Worm (Caenorhabditis elegans): ENCODE results near the gene F22B8.3.
A peak's percentile ranks its signal among the peaks of the same experiment; 100 is the strongest.

F22B8.3 gene

ce11 chrV:16041412-16041811 lies 49.4 kb upstream of the F22B8.3 start (continued):
- TF ChIP-seq nhr-47 (tag; optimal IDR thresholded peaks at IDR 0.05) (no peak), F16B12.6 (tag; optimal IDR thresholded peaks at IDR 0.05) (no peak), efl-1 (optimal IDR thresholded peaks at IDR 0.05) (peak in 1 of 2 experiments; percentile 10), efl-1 (GFP tag; optimal IDR thresholded peaks at IDR 0.05 in 1 of 2) (no peak), C04F5.9 (tag; optimal IDR thresholded peaks at IDR 0.05) (no peak), aha-1 (tag; optimal IDR thresholded peaks at IDR 0.05) (no peak), C34B4.2 (tag; optimal IDR thresholded peaks at IDR 0.05) (no peak), lin-35 (GFP tag; optimal IDR thresholded peaks at IDR 0.05) (no peak), lsy-2 (tag; optimal IDR thresholded peaks at IDR 0.05) (peak in 1 of 2 experiments; percentile 19), sptf-1 (tag; optimal IDR thresholded peaks at IDR 0.05) (no peak), ceh-90 (tag; optimal IDR thresholded peaks at IDR 0.05) (no peak), nhr-71 (tag; optimal IDR thresholded peaks at IDR 0.05) (peak; percentile 23), nhr-237 (tag; optimal IDR thresholded peaks at IDR 0.05) (no peak), irx-1 (tag; optimal IDR thresholded peaks at IDR 0.05) (no peak)

ce11 chrV:16041925-16042742 lies 48.7 kb upstream of the F22B8.3 start, which contains the start of the genes his-2 and his-1:
his-2 (minus strand) TSS chrV:16042283.
his-1 (plus strand) TSS chrV:16042520.
- peak; percentile 11 for TF ChIP-seq lin-14 (GFP tag; optimal IDR thresholded peaks at IDR 0.05)
- peak; percentile 74 for TF ChIP-seq nhr-85 (tag)
- peak; percentile 11 for TF ChIP-seq nhr-47 (tag; optimal IDR thresholded peaks at IDR 0.05)
- peak in 1 of 2 experiments; percentile 63 for TF ChIP-seq ztf-11 (tag; optimal IDR thresholded peaks at IDR 0.05)

ce11 chrV:16042743-16043014 lies 48.1 kb upstream of the F22B8.3 start:
- no peak for TF ChIP-seq egl-13 (tag; optimal IDR thresholded peaks at IDR 0.05)
- no peak for TF ChIP-seq C04F5.9 (tag; optimal IDR thresholded peaks at IDR 0.05)
- TF ChIP-seq snu-23 (GFP tag; optimal IDR thresholded peaks at IDR 0.05): no peak
- no peak for TF ChIP-seq sup-37 (GFP tag; optimal IDR thresholded peaks at IDR 0.05)
- no peak for TF ChIP-seq ztf-11 (tag; optimal IDR thresholded peaks at IDR 0.05)
- TF ChIP-seq lir-3 (tag; optimal IDR thresholded peaks at IDR 0.05; ENCODE audit: poor library complexity): no peak
- no peak for TF ChIP-seq efl-1 (optimal IDR thresholded peaks at IDR 0.05)
- no peak for TF ChIP-seq efl-1 (GFP tag; optimal IDR thresholded peaks at IDR 0.05 in 1 of 2)
- TF ChIP-seq alr-1 (tag; optimal IDR thresholded peaks at IDR 0.05; ENCODE audit: borderline replicate concordance): no peak
- no peak for TF ChIP-seq fkh-10 (GFP tag; optimal IDR thresholded peaks at IDR 0.05)

ce11 chrV:16043686-16044085 lies 47.1 kb upstream of the F22B8.3 start:
- peak; percentile 50 for TF ChIP-seq elt-2 (tag; optimal IDR thresholded peaks at IDR 0.05)
- TF ChIP-seq nhr-71 (tag; optimal IDR thresholded peaks at IDR 0.05): peak; percentile 5
- no peak for TF ChIP-seq nhr-11 (tag; optimal IDR thresholded peaks at IDR 0.05)
- no peak for TF ChIP-seq lin-15B (tag; optimal IDR thresholded peaks at IDR 0.05)

- peak in 1 of 2 experiments; percentile 50 for TF ChIP-seq mdl-1 (tag; optimal IDR thresholded peaks at IDR 0.05)
- peak; percentile 68 for TF ChIP-seq nhr-71 (tag; optimal IDR thresholded peaks at IDR 0.05)
- TF ChIP-seq alr-1 (tag; optimal IDR thresholded peaks at IDR 0.05; ENCODE audit: borderline replicate concordance): no peak
- TF ChIP-seq ztf-11 (tag; optimal IDR thresholded peaks at IDR 0.05): no peak
- TF ChIP-seq unc-62 (GFP tag; optimal IDR thresholded peaks at IDR 0.05): no peak
- peak; percentile 30 for TF ChIP-seq nhr-85 (tag)
- TF ChIP-seq aha-1 (tag; optimal IDR thresholded peaks at IDR 0.05): no peak
- no peak for TF ChIP-seq sup-37 (GFP tag; optimal IDR thresholded peaks at IDR 0.05)
- TF ChIP-seq elt-2 (tag; optimal IDR thresholded peaks at IDR 0.05): peak; percentile 99
- no peak for TF ChIP-seq sox-4 (tag; optimal IDR thresholded peaks at IDR 0.05)
- no peak for TF ChIP-seq pqm-1 (tag; optimal IDR thresholded peaks at IDR 0.05)
- peak; percentile 63 for TF ChIP-seq nhr-90 (tag; optimal IDR thresholded peaks at IDR 0.05; ENCODE audit: poor library complexity)
- TF ChIP-seq vab-15 (tag; optimal IDR thresholded peaks at IDR 0.05): no peak
- no peak for TF ChIP-seq rnt-1 (tag; optimal IDR thresholded peaks at IDR 0.05)
- no peak for TF ChIP-seq unc-98 (GFP tag; IDR thresholded peaks at IDR 0.05)
- no peak for TF ChIP-seq mab-9 (GFP tag; IDR thresholded peaks at IDR 0.05)
- TF ChIP-seq zip-4 (GFP tag; optimal IDR thresholded peaks at IDR 0.05): no peak
- TF ChIP-seq fkh-10 (GFP tag; optimal IDR thresholded peaks at IDR 0.05): no peak
- no peak for TF ChIP-seq zag-1 (tag; optimal IDR thresholded peaks at IDR 0.05)
- peak; percentile 58 for TF ChIP-seq hpl-2 (GFP tag; optimal IDR thresholded peaks at IDR 0.05)
- no peak for TF ChIP-seq xbp-1 (tag; optimal IDR thresholded peaks at IDR 0.05)
- TF ChIP-seq efl-1 (optimal IDR thresholded peaks at IDR 0.05): no peak
- TF ChIP-seq efl-1 (GFP tag; optimal IDR thresholded peaks at IDR 0.05 in 1 of 2): peak in 1 of 2 experiments; percentile 87
- peak; percentile 32 for TF ChIP-seq nhr-19 (GFP tag; conservative IDR thresholded peaks at IDR 0.05)
- peak in 1 of 2 experiments; percentile 76 for TF ChIP-seq lin-35 (GFP tag; optimal IDR thresholded peaks at IDR 0.05)
- no peak for TF ChIP-seq pag-3 (tag; optimal IDR thresholded peaks at IDR 0.05; ENCODE audit: borderline replicate concordance, insufficient read depth)
- TF ChIP-seq lsy-2 (tag; optimal IDR thresholded peaks at IDR 0.05): no peak
Measured at ce11 chrV:16045837-16046236, 44.9 kb upstream of the F22B8.3 start, which contains the start of gene T10C6.15. T10C6.15 (minus strand) TSS chrV:16045940.

Data from whole organism, L1 larva.